Worm (Caenorhabditis elegans) whole organism, L2 larva: ENCODE results near the gene ncx-8.

Experiments
- C34F6.9 ChIP-seq: fragments of 150-350 bp; optimal IDR thresholded peaks from 2 replicates; lab custom pipeline; 2014; ENCODE audit warnings: missing biosample characterization, missing genetic modification characterization
- Y55F3AM.14 ChIP-seq: fragments of 200-800 bp; sonication (Bioruptor generic); optimal IDR thresholded peaks from 2 replicates; lab custom pipeline; 2018; ENCODE audit warnings: mild to moderate bottlenecking, missing genetic modification characterization, missing compliant biosample characterization
- ZK546.5 ChIP-seq: sonication (generic microtip); optimal IDR thresholded peaks from 2 replicates; lab custom pipeline; 2017; ENCODE audit warnings: missing biosample characterization, missing genetic modification characterization
- alr-1 ChIP-seq: fragments of 150-350 bp; optimal IDR thresholded peaks from 2 replicates; lab custom pipeline; 2014; ENCODE audit warnings: missing biosample characterization, missing genetic modification characterization
- aly-2 ChIP-seq: fragments of 150-350 bp; optimal IDR thresholded peaks from 2 replicates; lab custom pipeline; 2014; ENCODE audit warnings: missing biosample characterization, missing genetic modification characterization
- blmp-1 ChIP-seq: sonication (generic microtip); optimal IDR thresholded peaks from 2 replicates; lab custom pipeline; 2017; ENCODE audit warnings: missing genetic modification characterization, mild to moderate bottlenecking, missing compliant biosample characterization, antibody characterized with exemption, moderate library complexity; ENCODE audit not compliant: insufficient read depth
- ceh-16 ChIP-seq: fragments of 150-350 bp; optimal IDR thresholded peaks from 2 replicates; lab custom pipeline; 2014; ENCODE audit warnings: missing biosample characterization, missing genetic modification characterization
- ceh-82 ChIP-seq: fragments of 150-350 bp; optimal IDR thresholded peaks from 2 replicates; lab custom pipeline; 2014; ENCODE audit warnings: missing biosample characterization, missing genetic modification characterization
- crh-2 ChIP-seq: sonication (generic microtip); optimal IDR thresholded peaks from 2 replicates; lab custom pipeline; 2017; ENCODE audit warnings: missing biosample characterization, missing genetic modification characterization
- dmd-4 ChIP-seq: sonication (generic microtip); optimal IDR thresholded peaks from 2 replicates; lab custom pipeline; 2017; ENCODE audit warnings: missing biosample characterization, missing genetic modification characterization
- egl-27 ChIP-seq: sonication (generic microtip); optimal IDR thresholded peaks from 3 replicates; lab custom pipeline; 2017; ENCODE audit warnings: missing biosample characterization, missing genetic modification reagents, missing genetic modification characterization
- elt-3 ChIP-seq: sonication (generic microtip); optimal IDR thresholded peaks from 2 replicates; lab custom pipeline; 2017; ENCODE audit warnings: missing biosample characterization, missing genetic modification characterization
- fos-1 ChIP-seq: fragments of 150-350 bp; optimal IDR thresholded peaks from 2 replicates; lab custom pipeline; 2014; ENCODE audit warnings: missing biosample characterization, missing genetic modification characterization
- gmeb-1 ChIP-seq: fragments of 150-350 bp; optimal IDR thresholded peaks from 2 replicates; lab custom pipeline; 2014; ENCODE audit warnings: missing biosample characterization, missing genetic modification characterization
- lsy-2 ChIP-seq, 2 experiments: fragments of 150-350 bp in 1 of 2; sonication (generic microtip) in 1 of 2; optimal IDR thresholded peaks; 2 replicates each; lab custom pipeline; 2014 to 2017; ENCODE audit warnings: missing biosample characterization in 2 of 2, missing genetic modification characterization in 2 of 2
- mbf-1 ChIP-seq: sonication (generic microtip); optimal IDR thresholded peaks from 2 replicates; lab custom pipeline; 2017; ENCODE audit warnings: missing biosample characterization, missing genetic modification characterization
- mdl-1 ChIP-seq, 2 experiments: fragments of 150-350 bp in 1 of 2; sonication (generic microtip) in 1 of 2; optimal IDR thresholded peaks; 2 replicates each; lab custom pipeline; 2017; ENCODE audit warnings: missing biosample characterization in 2 of 2, missing genetic modification characterization in 2 of 2
- nhr-10 ChIP-seq: sonication (generic microtip); optimal IDR thresholded peaks from 2 replicates; lab custom pipeline; 2017; ENCODE audit warnings: missing biosample characterization, missing genetic modification characterization
- nhr-11 ChIP-seq: fragments of 150-350 bp; optimal IDR thresholded peaks from 2 replicates; lab custom pipeline; 2014; ENCODE audit warnings: missing biosample characterization, missing genetic modification characterization
- nhr-129 ChIP-seq: fragments of 150-350 bp; optimal IDR thresholded peaks from 2 replicates; lab custom pipeline; 2014; ENCODE audit warnings: missing biosample characterization, missing genetic modification characterization
- nhr-21 ChIP-seq: fragments of 150-350 bp; optimal IDR thresholded peaks from 2 replicates; lab custom pipeline; 2014; ENCODE audit warnings: missing biosample characterization, missing genetic modification characterization
- nhr-25 ChIP-seq: fragments of 150-350 bp; sonication (generic microtip); optimal IDR thresholded peaks from 3 replicates; lab custom pipeline; 2014; ENCODE audit warnings: missing biosample characterization, missing genetic modification characterization
- nhr-6 ChIP-seq: fragments of 150-350 bp; optimal IDR thresholded peaks from 2 replicates; lab custom pipeline; 2014; ENCODE audit warnings: missing biosample characterization, missing genetic modification characterization
- peb-1 ChIP-seq: fragments of 150-350 bp; optimal IDR thresholded peaks from 2 replicates; lab custom pipeline; 2014; ENCODE audit warnings: missing biosample characterization, missing genetic modification characterization
- sem-4 ChIP-seq: fragments of 150-350 bp; optimal IDR thresholded peaks from 2 replicates; lab custom pipeline; 2014; ENCODE audit warnings: missing biosample characterization, missing genetic modification reagents, missing genetic modification characterization
- skn-1 ChIP-seq: sonication (generic microtip); optimal IDR thresholded peaks from 2 replicates; lab custom pipeline; 2017; ENCODE audit warnings: missing biosample characterization, missing genetic modification characterization
- sma-9 ChIP-seq, 2 experiments: fragments of 150-350 bp in 1 of 2; sonication (generic microtip) in 1 of 2; optimal IDR thresholded peaks; 2 replicates each; lab custom pipeline; 2014 to 2016; ENCODE audit warnings: missing genetic modification characterization in 2 of 2, mild to moderate bottlenecking in 1 of 2, missing biosample characterization in 1 of 2, missing compliant biosample characterization in 1 of 2, missing genetic modification reagents in 1 of 2, moderate library complexity in 1 of 2
- snpc-4 ChIP-seq: fragments of 150-350 bp; optimal IDR thresholded peaks from 2 replicates; lab custom pipeline; 2014; ENCODE audit warnings: missing biosample characterization, missing genetic modification characterization
- unc-55 ChIP-seq: fragments of 150-350 bp; sonication (generic microtip); optimal IDR thresholded peaks from 3 replicates; lab custom pipeline; 2014; ENCODE audit warnings: missing biosample characterization, missing genetic modification reagents, missing genetic modification characterization
- ztf-1 ChIP-seq: fragments of 200-800 bp; sonication (Bioruptor generic); conservative IDR thresholded peaks from 2 replicates; pipeline ENCODE4 v1.3.6; 2022; ENCODE audit warnings: missing genetic modification characterization, missing compliant biosample characterization
- ztf-11 ChIP-seq: sonication (generic microtip); optimal IDR thresholded peaks from 2 replicates; lab custom pipeline; 2017; ENCODE audit warnings: missing biosample characterization, missing genetic modification characterization

The ncx-8 gene

DNA sequence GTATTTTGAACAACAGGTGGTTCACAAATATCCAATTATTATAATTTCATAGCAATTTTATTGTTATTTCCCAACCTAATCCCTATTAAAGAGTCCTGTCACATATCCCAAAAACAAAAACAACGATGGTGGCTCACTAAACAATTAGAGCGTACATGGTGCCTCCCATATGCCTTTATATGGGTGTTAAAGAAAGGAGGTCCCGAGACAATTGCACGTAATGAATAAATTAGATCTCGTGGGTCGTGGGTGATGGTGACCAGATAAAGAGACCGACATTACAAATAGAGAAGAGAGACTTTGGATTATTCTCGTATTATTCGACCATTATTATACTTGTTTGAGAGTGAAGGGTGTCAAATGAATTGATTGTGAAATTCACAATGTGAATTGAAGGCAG lies 19.8 kb downstream of the ncx-8 start:
- no peak for TF ChIP-seq alr-1
- TF ChIP-seq ztf-1 (GFP tag; lab: Robert Waterston, UW): no peak
- TF ChIP-seq crh-2 (tag; lab: Kevin White, UChicago): no peak
- no peak for TF ChIP-seq nhr-129 (tag; lab: Kevin White, UChicago)
- no peak for TF ChIP-seq elt-3 (tag; lab: Kevin White, UChicago)
- TF ChIP-seq fos-1 (tag; lab: Kevin White, UChicago): no peak
- TF ChIP-seq ztf-11: no peak
- TF ChIP-seq ceh-82 (tag; lab: Kevin White, UChicago): no peak
- no peak for TF ChIP-seq mdl-1 (tag; optimal IDR thresholded peaks at IDR 0.05; lab: Kevin White, UChicago)
- TF ChIP-seq ZK546.5 (tag; lab: Kevin White, UChicago): no peak
- no peak for TF ChIP-seq nhr-25 (tag; lab: Kevin White, UChicago)
- TF ChIP-seq dmd-4 (tag; lab: Kevin White, UChicago): no peak
- TF ChIP-seq sem-4 (tag; lab: Kevin White, UChicago): no peak

DNA sequence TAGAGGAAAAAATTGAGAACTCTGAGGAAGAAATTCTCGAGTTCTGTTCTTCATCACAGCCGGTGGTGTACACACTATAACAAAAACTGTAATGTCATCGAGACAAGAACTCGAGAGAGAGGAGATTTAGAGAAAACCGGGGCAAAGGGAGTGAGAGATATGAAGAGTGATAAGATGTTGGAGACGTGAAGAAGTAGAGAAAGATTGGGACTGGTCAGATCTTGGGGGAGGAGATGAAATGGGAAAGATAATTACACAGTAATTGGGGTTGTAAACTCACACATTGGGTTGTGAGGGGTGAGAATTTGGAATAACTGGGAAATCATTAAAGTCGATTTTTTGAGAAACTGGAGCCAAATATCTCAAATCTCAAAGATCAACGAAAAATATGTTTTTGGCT lies 21.2 kb downstream of the ncx-8 start:
- TF ChIP-seq snpc-4 (tag; lab: Kevin White, UChicago) (no peak), egl-27 (no peak), nhr-25 (tag; lab: Kevin White, UChicago) (no peak), sma-9 (GFP tag; optimal IDR thresholded peaks at IDR 0.05; lab: Kevin White, UChicago) (peak; percentile 26), sma-9 (tag; optimal IDR thresholded peaks at IDR 0.05; lab: Kevin White, UChicago) (no peak)
- TF ChIP-seq, all 48 proteins: peak for 1

DNA sequence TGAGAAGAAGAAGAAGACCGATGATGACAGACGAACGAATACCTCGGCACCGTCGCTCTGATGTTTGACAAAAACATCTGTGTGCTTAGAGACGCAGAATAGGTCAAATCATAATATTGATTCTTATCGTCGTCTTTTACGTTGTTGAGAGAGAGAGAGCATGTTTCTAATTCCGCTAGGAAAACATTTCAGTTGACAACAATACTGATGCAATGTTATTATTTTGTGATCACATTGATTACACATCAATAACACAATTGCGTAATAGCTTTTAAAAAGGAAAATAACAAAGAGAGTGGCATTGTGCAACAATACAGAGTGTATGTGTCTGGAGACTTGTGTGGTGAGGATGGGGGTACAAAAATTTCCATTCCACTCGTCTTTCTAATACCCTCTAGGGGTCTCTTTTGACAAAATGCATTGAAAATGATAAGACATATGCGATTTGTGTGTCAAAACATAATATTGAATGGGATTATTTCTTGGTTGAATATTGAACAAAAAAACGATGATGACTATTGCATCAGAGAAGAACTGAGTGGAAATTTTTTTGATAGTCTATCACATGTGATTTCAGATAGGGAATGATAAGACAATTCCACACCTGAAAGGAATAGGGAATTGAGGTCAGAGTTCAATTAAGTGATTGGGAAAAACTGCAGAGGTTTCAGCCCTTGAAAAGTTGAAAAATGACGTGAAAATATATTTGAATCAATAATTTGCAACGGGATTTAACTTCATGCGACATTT lies 22.2 kb downstream of the ncx-8 start:
- no peak for TF ChIP-seq lsy-2 (tag; optimal IDR thresholded peaks at IDR 0.05; lab: Kevin White, UChicago)
- TF ChIP-seq fos-1 (tag; lab: Kevin White, UChicago): peak; percentile 57
- peak; percentile 48 for TF ChIP-seq sma-9 (GFP tag; optimal IDR thresholded peaks at IDR 0.05; lab: Kevin White, UChicago)
- no peak for TF ChIP-seq sma-9 (tag; optimal IDR thresholded peaks at IDR 0.05; lab: Kevin White, UChicago)
- TF ChIP-seq nhr-129 (tag; lab: Kevin White, UChicago): peak; percentile 48
- TF ChIP-seq ceh-16 (tag; lab: Kevin White, UChicago): no peak
- TF ChIP-seq skn-1 (tag; lab: Kevin White, UChicago): peak; percentile 33
- TF ChIP-seq crh-2 (tag; lab: Kevin White, UChicago): peak; percentile 38

ce11 chrV:4964020-4964635 lies 22.9 kb downstream of the ncx-8 start:
- peak; percentile 22 for TF ChIP-seq unc-55 (GFP tag; lab: Kevin White, UChicago)
- no peak for TF ChIP-seq egl-27
- TF ChIP-seq Y55F3AM.14 (GFP tag; lab: Kevin White, UChicago): peak; percentile 9
- no peak for TF ChIP-seq aly-2 (tag; lab: Kevin White, UChicago)
- TF ChIP-seq nhr-10 (tag; lab: Kevin White, UChicago): no peak
- TF ChIP-seq, all 48 proteins: peak for 2

DNA sequence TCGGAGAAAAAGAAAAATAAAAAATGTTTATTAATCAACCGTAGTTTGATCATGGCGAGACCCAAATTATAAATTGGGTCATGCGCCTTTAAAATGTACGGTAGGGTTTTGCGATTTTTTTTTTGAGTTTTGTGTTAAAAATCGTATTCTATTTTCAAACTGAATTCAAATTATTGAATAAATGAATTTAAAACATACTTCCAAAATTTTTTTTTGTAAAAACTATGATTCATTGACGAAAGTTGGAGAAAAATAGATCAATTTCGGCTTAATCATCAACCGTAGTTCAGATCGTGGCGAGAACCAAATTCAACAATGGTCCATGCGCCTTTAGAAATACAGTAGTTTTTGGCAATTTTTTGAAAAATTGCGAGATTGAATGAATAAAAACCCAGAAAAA lies 23.4 kb downstream of the ncx-8 start:
- TF ChIP-seq mdl-1 (tag; optimal IDR thresholded peaks at IDR 0.05; lab: Kevin White, UChicago) (no peak), Y55F3AM.14 (GFP tag; lab: Kevin White, UChicago) (no peak), unc-55 (GFP tag; lab: Kevin White, UChicago) (no peak), alr-1 (no peak), egl-27 (no peak), nhr-10 (tag; lab: Kevin White, UChicago) (no peak), C34F6.9 (tag; lab: Kevin White, UChicago) (no peak), peb-1 (tag; lab: Kevin White, UChicago) (no peak), blmp-1 (tag; lab: Kevin White, UChicago) (no peak), sma-9 (GFP tag; optimal IDR thresholded peaks at IDR 0.05; lab: Kevin White, UChicago) (no peak), sma-9 (tag; optimal IDR thresholded peaks at IDR 0.05; lab: Kevin White, UChicago) (no peak), nhr-6 (tag; lab: Kevin White, UChicago) (no peak), fos-1 (tag; lab: Kevin White, UChicago) (no peak), nhr-21 (tag; lab: Kevin White, UChicago) (no peak), mbf-1 (tag; lab: Kevin White, UChicago) (no peak), nhr-11 (tag; lab: Kevin White, UChicago) (no peak), elt-3 (tag; lab: Kevin White, UChicago) (no peak), aly-2 (tag; lab: Kevin White, UChicago) (no peak), crh-2 (tag; lab: Kevin White, UChicago) (no peak), gmeb-1 (tag; lab: Kevin White, UChicago) (no peak), ztf-1 (GFP tag; lab: Robert Waterston, UW) (no peak)
